Fruit fly (Drosophila melanogaster) whole organism, embryonic: ENCODE measurements around the gene Syx1A.

Experiments used
- Adf1 ChIP-seq: fragments of 200-800 bp; sonication (Bioruptor generic); IDR thresholded peaks from 2 replicates; pipeline ENCODE4 v1.3.6; 2022; ENCODE audit warnings: missing biosample characterization, missing genetic modification characterization
- B-H1 ChIP-seq: fragments of 200-800 bp; sonication (Bioruptor generic); IDR thresholded peaks from 3 replicates; pipeline ENCODE4 v1.3.6; 2022; ENCODE audit warnings: missing biosample characterization, missing genetic modification characterization
- CG1024 ChIP-seq: fragments of 200-800 bp; sonication (Bioruptor generic); IDR thresholded peaks from 2 replicates; pipeline ENCODE4 v1.3.6; 2022; ENCODE audit warnings: missing biosample characterization, missing genetic modification characterization
- CG10366 ChIP-seq: fragments of 200-800 bp; sonication (Bioruptor generic); IDR thresholded peaks from 2 replicates; pipeline ENCODE4 v1.3.6; 2022; ENCODE audit warnings: missing biosample characterization, missing genetic modification characterization
- CG11504 ChIP-seq: fragments of 200-800 bp; sonication (Bioruptor generic); optimal IDR thresholded peaks from 3 replicates; lab custom pipeline; 2019; ENCODE audit warnings: missing biosample characterization, mild to moderate bottlenecking, missing genetic modification characterization, moderate library complexity
- CG11560 ChIP-seq: fragments of 200-800 bp; sonication (Bioruptor generic); IDR thresholded peaks from 3 replicates; pipeline ENCODE4 v1.3.6; 2022; ENCODE audit warnings: missing biosample characterization, missing genetic modification characterization
- CG12299 ChIP-seq: fragments of 200-800 bp; sonication (Bioruptor generic); optimal IDR thresholded peaks from 2 replicates; lab custom pipeline; 2018; ENCODE audit warnings: missing biosample characterization, mild to moderate bottlenecking, missing genetic modification characterization
- CG14860 ChIP-seq: fragments of 200-800 bp; sonication (Bioruptor generic); IDR thresholded peaks from 3 replicates; pipeline ENCODE4 v1.3.6; 2022; ENCODE audit warnings: missing biosample characterization, missing genetic modification characterization; ENCODE audit not compliant: partially characterized antibody
- CG15696 ChIP-seq: fragments of 200-800 bp; sonication (Bioruptor generic); optimal IDR thresholded peaks from 2 replicates; lab custom pipeline; 2019; ENCODE audit warnings: missing biosample characterization, mild to moderate bottlenecking, missing genetic modification characterization, moderate library complexity
- CG18011 ChIP-seq: fragments of 200-800 bp; sonication (Bioruptor generic); optimal IDR thresholded peaks from 2 replicates; lab custom pipeline; 2017; ENCODE audit warnings: missing biosample characterization, missing genetic modification characterization, mild to moderate bottlenecking, moderate library complexity, missing genotype
- CG18262 ChIP-seq: fragments of 200-800 bp; optimal IDR thresholded peaks from 3 replicates; lab custom pipeline; 2019; ENCODE audit warnings: missing biosample characterization, mild to moderate bottlenecking, missing genetic modification characterization, moderate library complexity
- CG2202 ChIP-seq: fragments of 200-800 bp; sonication (Bioruptor generic); optimal IDR thresholded peaks from 2 replicates; lab custom pipeline; 2018; ENCODE audit warnings: missing biosample characterization, mild to moderate bottlenecking, missing genetic modification characterization
- CG2712 ChIP-seq: fragments of 200-800 bp; optimal IDR thresholded peaks from 3 replicates; lab custom pipeline; 2019; ENCODE audit warnings: missing biosample characterization, mild to moderate bottlenecking, missing genetic modification characterization, moderate library complexity
- CG34224 ChIP-seq: fragments of 200-800 bp; sonication (Bioruptor generic); IDR thresholded peaks from 3 replicates; pipeline ENCODE4 v1.3.6; 2022; ENCODE audit warnings: missing biosample characterization, missing genetic modification characterization; ENCODE audit not compliant: partially characterized antibody
- CG3726 ChIP-seq: fragments of 200-800 bp; sonication (Bioruptor generic); IDR thresholded peaks from 3 replicates; pipeline ENCODE4, ENCODE4 v1.3.6; 2022; ENCODE audit warnings: missing biosample characterization, missing genetic modification characterization
- CG4424 ChIP-seq: fragments of 200-800 bp; sonication (Bioruptor generic); optimal IDR thresholded peaks from 3 replicates; lab custom pipeline; 2016; ENCODE audit warnings: missing biosample characterization, missing genetic modification characterization
- CG5953 ChIP-seq: fragments of 200-800 bp; sonication (Bioruptor generic); IDR thresholded peaks from 2 replicates; pipeline ENCODE4 v1.3.6; 2022; ENCODE audit warnings: missing biosample characterization, missing genetic modification characterization
- CG7786 ChIP-seq: fragments of 200-800 bp; sonication (Bioruptor generic); optimal IDR thresholded peaks from 2 replicates; lab custom pipeline; 2016; ENCODE audit warnings: missing biosample characterization, missing genetic modification characterization
- Dip2 ChIP-seq: fragments of 200-800 bp; sonication (Bioruptor generic); IDR thresholded peaks from 2 replicates; pipeline ENCODE4 v1.3.6; 2022; ENCODE audit warnings: missing biosample characterization, missing genetic modification characterization
- Dp ChIP-seq: fragments of 200-800 bp; sonication (Bioruptor generic); optimal IDR thresholded peaks from 2 replicates; lab custom pipeline; 2018; ENCODE audit warnings: missing biosample characterization, mild to moderate bottlenecking, missing genetic modification characterization, moderate library complexity
- Drgx ChIP-seq: fragments of 200-800 bp; sonication (Bioruptor generic); IDR thresholded peaks from 2 replicates; pipeline ENCODE4 v1.3.6; 2022; ENCODE audit warnings: missing biosample characterization, missing genetic modification characterization
- Fer1 ChIP-seq: fragments of 200-800 bp; sonication (Bioruptor generic); optimal IDR thresholded peaks from 2 replicates; lab custom pipeline; 2017; ENCODE audit warnings: missing biosample characterization, mild to moderate bottlenecking, missing genetic modification characterization
- Fer3 ChIP-seq: fragments of 200-800 bp; sonication (Bioruptor generic); optimal IDR thresholded peaks from 2 replicates; lab custom pipeline; 2018; ENCODE audit warnings: missing biosample characterization, mild to moderate bottlenecking, missing genetic modification characterization, moderate library complexity
- Mes4 ChIP-seq: fragments of 200-800 bp; sonication (Bioruptor generic); optimal IDR thresholded peaks from 2 replicates; lab custom pipeline; 2016; ENCODE audit warnings: missing biosample characterization, missing genetic modification characterization
- Nf-YA ChIP-seq: fragments of 200-800 bp; sonication (Bioruptor generic); IDR thresholded peaks from 2 replicates; pipeline ENCODE4 v1.3.6; 2022; ENCODE audit warnings: missing biosample characterization, missing genetic modification characterization
- Nf-YC ChIP-seq: fragments of 200-800 bp; optimal IDR thresholded peaks from 3 replicates; lab custom pipeline; 2019; ENCODE audit warnings: missing biosample characterization, mild to moderate bottlenecking, missing genetic modification characterization, moderate library complexity
- Oli ChIP-seq: fragments of 200-800 bp; sonication (Bioruptor generic); optimal IDR thresholded peaks from 2 replicates; lab custom pipeline; 2018; ENCODE audit warnings: missing biosample characterization, mild to moderate bottlenecking, missing genetic modification characterization, moderate library complexity
- bsh ChIP-seq, 2 experiments: fragments of 200-800 bp; sonication (Bioruptor generic); optimal IDR thresholded peaks; 2 replicates each; lab custom pipeline; 2017 to 2018; ENCODE audit warnings: mild to moderate bottlenecking in 2 of 2, missing biosample characterization in 2 of 2, missing genetic modification characterization in 2 of 2, moderate library complexity in 1 of 2
- btn ChIP-seq: fragments of 200-800 bp; sonication (Bioruptor generic); optimal IDR thresholded peaks from 2 replicates; lab custom pipeline; 2016; ENCODE audit warnings: missing biosample characterization, missing genetic modification characterization
- chm ChIP-seq: fragments of 200-800 bp; sonication (Bioruptor generic); IDR thresholded peaks from 2 replicates; pipeline ENCODE4 v1.3.6; 2022; ENCODE audit warnings: missing biosample characterization, missing genetic modification characterization
- ci ChIP-seq: fragments of 200-800 bp; sonication (Bioruptor generic); IDR thresholded peaks from 3 replicates; pipeline ENCODE4 v1.3.6; 2022; ENCODE audit warnings: missing biosample characterization, missing genetic modification characterization
- dan ChIP-seq: fragments of 200-800 bp; sonication (Bioruptor generic); IDR thresholded peaks from 2 replicates; pipeline ENCODE4 v1.3.6; 2022; ENCODE audit warnings: missing biosample characterization, missing genetic modification characterization
- dmrt11E ChIP-seq: fragments of 200-800 bp; sonication (Bioruptor generic); optimal IDR thresholded peaks from 3 replicates; lab custom pipeline; 2018; ENCODE audit warnings: missing biosample characterization, mild to moderate bottlenecking, missing genetic modification characterization, moderate library complexity
- grn ChIP-seq: fragments of 200-800 bp; sonication (Bioruptor generic); optimal IDR thresholded peaks from 3 replicates; lab custom pipeline; 2017; ENCODE audit warnings: missing biosample characterization, missing genetic modification characterization
- hkb ChIP-seq, 2 experiments: fragments of 200-800 bp in 1 of 2; fragments of >200 bp in 1 of 2; sonication (Bioruptor generic) in 1 of 2; IDR thresholded peaks in 1 of 2; optimal IDR thresholded peaks in 1 of 2; 2 replicates each; pipeline versions ENCODE4 v1.3.6 to Lab custom; 2017 to 2022; ENCODE audit warnings: missing biosample characterization in 1 of 2, missing genetic modification characterization in 1 of 2
- lilli ChIP-seq: fragments of 200-800 bp; sonication (Bioruptor generic); optimal IDR thresholded peaks from 3 replicates; lab custom pipeline; 2016; ENCODE audit warnings: missing biosample characterization, missing genetic modification characterization
- lov ChIP-seq, 2 experiments: fragments of 200-800 bp in 1 of 2; fragments of >200 bp in 1 of 2; sonication (Bioruptor generic) in 1 of 2; IDR thresholded peaks in 1 of 2; optimal IDR thresholded peaks in 1 of 2; 2 replicates in 1 of 2; 3 replicates in 1 of 2; pipeline versions ENCODE4 v1.3.6 to Lab custom; 2017 to 2022; ENCODE audit warnings: missing biosample characterization in 1 of 2, missing genetic modification characterization in 1 of 2
- nmo ChIP-seq: fragments of 200-800 bp; sonication (Bioruptor generic); optimal IDR thresholded peaks from 2 replicates; lab custom pipeline; 2018; ENCODE audit warnings: missing biosample characterization, mild to moderate bottlenecking, missing genetic modification characterization, moderate library complexity
- pho ChIP-seq: fragments of 200-800 bp; sonication (Bioruptor generic); optimal IDR thresholded peaks from 2 replicates; lab custom pipeline; 2016; ENCODE audit warnings: missing biosample characterization, missing genetic modification characterization
- row ChIP-seq: fragments of 200-800 bp; sonication (Bioruptor generic); IDR thresholded peaks from 3 replicates; pipeline ENCODE4 v1.3.6; 2022; ENCODE audit warnings: missing biosample characterization, missing genetic modification characterization
- salm ChIP-seq: fragments of 200-800 bp; sonication (Bioruptor generic); optimal IDR thresholded peaks from 2 replicates; lab custom pipeline; 2018; ENCODE audit warnings: missing biosample characterization, mild to moderate bottlenecking, missing genetic modification characterization
- sna ChIP-seq: fragments of 200-800 bp; sonication (Bioruptor generic); IDR thresholded peaks from 2 replicates; pipeline ENCODE4 v1.3.6; 2022; ENCODE audit warnings: missing biosample characterization, missing genetic modification characterization; ENCODE audit not compliant: partially characterized antibody
- sqz ChIP-seq: fragments of 200-800 bp; sonication (Bioruptor generic); optimal IDR thresholded peaks from 3 replicates; lab custom pipeline; 2018; ENCODE audit warnings: missing biosample characterization, mild to moderate bottlenecking, missing genetic modification characterization
- stwl ChIP-seq: fragments of 200-800 bp; sonication (Bioruptor generic); optimal IDR thresholded peaks from 3 replicates; lab custom pipeline; 2018; ENCODE audit warnings: missing biosample characterization, mild to moderate bottlenecking, missing genetic modification characterization, moderate library complexity
- tup ChIP-seq: fragments of 200-800 bp; sonication (Bioruptor generic); optimal IDR thresholded peaks from 2 replicates; lab custom pipeline; 2016; ENCODE audit warnings: missing biosample characterization, mild to moderate bottlenecking, missing genetic modification characterization, moderate library complexity
- unpg ChIP-seq: fragments of 200-800 bp; sonication (Bioruptor generic); optimal IDR thresholded peaks from 3 replicates; lab custom pipeline; 2018; ENCODE audit warnings: missing biosample characterization, mild to moderate bottlenecking, missing genetic modification characterization, moderate library complexity
- zf30C ChIP-seq: fragments of 200-800 bp; sonication (Bioruptor generic); optimal IDR thresholded peaks from 3 replicates; lab custom pipeline; 2018; ENCODE audit warnings: missing biosample characterization, mild to moderate bottlenecking, missing genetic modification characterization

The Syx1A gene

dm6 chr3R:24112320-24113069 lies 6.9 kb upstream of the Syx1A start, which contains the start of gene CG13605 (continued):
- TF ChIP-seq zf30C (GFP tag; lab: Kevin White, UChicago) (no peak), CG14860 (no peak), btn (GFP tag; lab: Kevin White, UChicago) (no peak), CG2202 (tag; lab: Kevin White, UChicago) (peak; percentile 44), Fer1 (peak; percentile 89), Nf-YC (tag; lab: Kevin White, UChicago) (peak; percentile 55), CG34224 (GFP tag; lab: Robert Waterston, UW) (0 out of 3 replicates have a peak, but pooled peaks have one; percentile 44), stwl (tag; lab: Kevin White, UChicago) (peak; percentile 55), Nf-YA (GFP tag; lab: Robert Waterston, UW) (0 out of 2 replicates have a peak, but pooled peaks have one; percentile 21), sqz (peak; percentile 38), Fer3 (peak; percentile 79), lilli (GFP tag; lab: Kevin White, UChicago) (peak; percentile 82), nmo (GFP tag; lab: Kevin White, UChicago) (peak; percentile 57), row (peak; percentile 84), Oli (tag; lab: Kevin White, UChicago) (peak; percentile 74), ci (GFP tag; lab: Robert Waterston, UW) (peak; percentile 80), CG15696 (tag; lab: Kevin White, UChicago) (peak; percentile 36), B-H1 (GFP tag; lab: Robert Waterston, UW) (peak; percentile 59; the same call in 2 of the 3 replicates), CG1024 (GFP tag; lab: Robert Waterston, UW) (peak; percentile 12; the same call in 1 of the 2 replicates), CG2712 (tag; lab: Kevin White, UChicago) (peak; percentile 80), sna (no peak), CG11560 (no peak), pho (no peak), Dp (GFP tag; lab: Kevin White, UChicago) (peak; percentile 80), hkb (optimal IDR thresholded peaks at IDR 0.05; lab: Kevin White, UChicago) (no peak), hkb (GFP tag; IDR thresholded peaks at IDR 0.05; lab: Robert Waterston, UW) (peak; percentile 81), dmrt11E (peak; percentile 22), lov (optimal IDR thresholded peaks at IDR 0.05; lab: Kevin White, UChicago) (no peak), lov (GFP tag; IDR thresholded peaks at IDR 0.05; lab: Robert Waterston, UW) (0 out of 3 replicates have a peak, but pooled peaks have one; percentile 73), Adf1 (GFP tag; lab: Robert Waterston, UW) (0 out of 2 replicates have a peak, but pooled peaks have one; percentile 34), chm (GFP tag; lab: Robert Waterston, UW) (peak; percentile 75; the same call in 1 of the 2 replicates), Drgx (GFP tag; lab: Robert Waterston, UW) (peak; percentile 64), tup (no peak), unpg (peak; percentile 85), CG4424 (GFP tag; lab: Kevin White, UChicago) (peak; percentile 64), bsh (GFP tag; optimal IDR thresholded peaks at IDR 0.05; lab: Kevin White, UChicago) (peak; percentile 25 to 72), grn (no peak), Mes4 (GFP tag; lab: Kevin White, UChicago) (peak; percentile 22), CG3726 (GFP tag; lab: Robert Waterston, UW) (0 out of 3 replicates have a peak, but pooled peaks have one; percentile 14), CG7786 (peak; percentile 54), CG18262 (tag; lab: Kevin White, UChicago) (peak; percentile 75), salm (tag; lab: Kevin White, UChicago) (peak; percentile 63), Dip2 (no peak), CG11504 (tag; lab: Kevin White, UChicago) (peak; percentile 81), dan (GFP tag; lab: Robert Waterston, UW) (no peak), CG18011 (GFP tag; lab: Kevin White, UChicago) (peak; percentile 55), CG10366 (GFP tag; lab: Robert Waterston, UW) (peak; percentile 65), CG5953 (GFP tag; lab: Robert Waterston, UW) (no peak), CG12299 (tag; lab: Kevin White, UChicago) (peak; percentile 63)
